Worm (Caenorhabditis elegans): ENCODE measurements around the gene ZK938.12.

Gene ZK938.12

ce11 chrII:9828502-9828901 lies 2.6 kb upstream of the ZK938.12 start:
- TF ChIP-seq dao-5 (tag; optimal IDR thresholded peaks at IDR 0.05): no peak

- TF ChIP-seq him-1 (tag; optimal IDR thresholded peaks at IDR 0.05): no peak
- no peak for TF ChIP-seq W03F9.2 (tag; optimal IDR thresholded peaks at IDR 0.05)
- TF ChIP-seq dao-5 (tag; optimal IDR thresholded peaks at IDR 0.05): no peak
Measured at ce11 chrII:9829108-9829507, 2.0 kb upstream of the ZK938.12 start, which contains the start of gene ZK938.1. Gene ZK938.1 (plus strand): TSS chrII:9829408.

- no peak for TF ChIP-seq W03F9.2 (tag; optimal IDR thresholded peaks at IDR 0.05)
- no peak for TF ChIP-seq him-1 (tag; optimal IDR thresholded peaks at IDR 0.05)
- no peak for TF ChIP-seq dao-5 (tag; optimal IDR thresholded peaks at IDR 0.05)
Measured at ce11 chrII:9833855-9834254, 2.7 kb downstream of the ZK938.12 start, which contains the start of gene ZK938.3. Gene ZK938.3 (minus strand): TSS chrII:9833955.

- no peak for TF ChIP-seq dao-5 (tag; optimal IDR thresholded peaks at IDR 0.05)
- no peak for TF ChIP-seq W03F9.2 (tag; optimal IDR thresholded peaks at IDR 0.05)
- TF ChIP-seq him-1 (tag; optimal IDR thresholded peaks at IDR 0.05): no peak
Measured at ce11 chrII:9834921-9835320, 3.8 kb downstream of the ZK938.12 start, which contains the start of gene arrd-5. Gene arrd-5 (plus strand): TSS chrII:9835221.

- TF ChIP-seq W03F9.2 (tag; optimal IDR thresholded peaks at IDR 0.05): no peak
- no peak for TF ChIP-seq him-1 (tag; optimal IDR thresholded peaks at IDR 0.05)
- TF ChIP-seq dao-5 (tag; optimal IDR thresholded peaks at IDR 0.05): no peak
Measured at ce11 chrII:9835958-9836357, 4.8 kb downstream of the ZK938.12 start.

ce11 chrII:9838260-9838935 lies 7.3 kb downstream of the ZK938.12 start, which contains the start of gene arrd-4:
Gene arrd-4 (minus strand): TSS chrII:9838310.
- TF ChIP-seq him-1 (tag; optimal IDR thresholded peaks at IDR 0.05) (no peak), dao-5 (tag; optimal IDR thresholded peaks at IDR 0.05) (no peak), W03F9.2 (tag; optimal IDR thresholded peaks at IDR 0.05) (no peak)

ce11 chrII:9840313-9840712 lies 9.2 kb downstream of the ZK938.12 start, which contains the start of gene ZK938.11:
Gene ZK938.11 (minus strand): TSS chrII:9840413.
- TF ChIP-seq W03F9.2 (tag; optimal IDR thresholded peaks at IDR 0.05): no peak
- TF ChIP-seq him-1 (tag; optimal IDR thresholded peaks at IDR 0.05): no peak
- TF ChIP-seq dao-5 (tag; optimal IDR thresholded peaks at IDR 0.05): no peak

- TF ChIP-seq him-1 (tag; optimal IDR thresholded peaks at IDR 0.05): no peak
- no peak for TF ChIP-seq W03F9.2 (tag; optimal IDR thresholded peaks at IDR 0.05)
- TF ChIP-seq dao-5 (tag; optimal IDR thresholded peaks at IDR 0.05): no peak
Measured at ce11 chrII:9841985-9842505, 10.9 kb downstream of the ZK938.12 start, which contains the start of gene rnh-1.2. Gene rnh-1.2 (minus strand): TSS chrII:9842035.

ce11 chrII:9845239-9845638 lies 14.1 kb downstream of the ZK938.12 start, which contains the start of gene chil-9:
Gene chil-9 (minus strand): TSS chrII:9845339.
- TF ChIP-seq W03F9.2 (tag; optimal IDR thresholded peaks at IDR 0.05): no peak
- TF ChIP-seq dao-5 (tag; optimal IDR thresholded peaks at IDR 0.05): no peak
- TF ChIP-seq him-1 (tag; optimal IDR thresholded peaks at IDR 0.05): no peak

- TF ChIP-seq him-1 (tag; optimal IDR thresholded peaks at IDR 0.05) (no peak), dao-5 (tag; optimal IDR thresholded peaks at IDR 0.05) (no peak), W03F9.2 (tag; optimal IDR thresholded peaks at IDR 0.05) (no peak)
Measured at ce11 chrII:9849497-9849896, 18.4 kb downstream of the ZK938.12 start, which contains the start of gene old-2. Gene old-2 (minus strand): TSS chrII:9849597.

ce11 chrII:9850945-9851344 lies 19.8 kb downstream of the ZK938.12 start, which contains the start of gene ZK938.10:
Gene ZK938.10 (minus strand): TSS chrII:9851045.
- TF ChIP-seq W03F9.2 (tag; optimal IDR thresholded peaks at IDR 0.05): no peak
- no peak for TF ChIP-seq him-1 (tag; optimal IDR thresholded peaks at IDR 0.05)

ce11 chrII:9855620-9856019 lies 24.5 kb downstream of the ZK938.12 start, which contains the start of gene chil-4:
Gene chil-4 (minus strand): TSS chrII:9855720.
- no peak for TF ChIP-seq dao-5 (tag; optimal IDR thresholded peaks at IDR 0.05)
- no peak for TF ChIP-seq W03F9.2 (tag; optimal IDR thresholded peaks at IDR 0.05)
- TF ChIP-seq him-1 (tag; optimal IDR thresholded peaks at IDR 0.05): no peak

- TF ChIP-seq W03F9.2 (tag; optimal IDR thresholded peaks at IDR 0.05) (no peak), dao-5 (tag; optimal IDR thresholded peaks at IDR 0.05) (no peak), him-1 (tag; optimal IDR thresholded peaks at IDR 0.05) (no peak)
Measured at ce11 chrII:9857791-9858190, 26.7 kb downstream of the ZK938.12 start, which contains the start of gene chil-6. Gene chil-6 (minus strand): TSS chrII:9857891.

- TF ChIP-seq W03F9.2 (tag; optimal IDR thresholded peaks at IDR 0.05): no peak
- no peak for TF ChIP-seq him-1 (tag; optimal IDR thresholded peaks at IDR 0.05)
- TF ChIP-seq dao-5 (tag; optimal IDR thresholded peaks at IDR 0.05): no peak
Measured at ce11 chrII:9859575-9859974, 28.4 kb downstream of the ZK938.12 start, which contains the start of gene chil-5. Gene chil-5 (minus strand): TSS chrII:9859675.

All from whole organism, L4/young adult.